Worm (Caenorhabditis elegans): ENCODE data around the gene abt-1.

Gene abt-1

ce11 chrIV:10252350-10252792, 37.7 kb upstream of the abt-1 start (continued):
- TF ChIP-seq ztf-11 (tag; optimal IDR thresholded peaks at IDR 0.05): peak in 1 of 2 experiments; percentile 41
- TF ChIP-seq xbp-1 (tag; optimal IDR thresholded peaks at IDR 0.05): peak; percentile 91
- TF ChIP-seq nhr-77 (tag; optimal IDR thresholded peaks at IDR 0.05): peak; percentile 82
- TF ChIP-seq ceh-63 (GFP tag; optimal IDR thresholded peaks at IDR 0.05): no peak
- TF ChIP-seq Y116A8C.19 (tag; optimal IDR thresholded peaks at IDR 0.05; ENCODE audit: borderline replicate concordance): no peak
- TF ChIP-seq hpl-2 (GFP tag; optimal IDR thresholded peaks at IDR 0.05): peak; percentile 23
- peak; percentile 32 for TF ChIP-seq snpc-4 (tag; optimal IDR thresholded peaks at IDR 0.05)
- peak; percentile 100 for TF ChIP-seq lin-14 (GFP tag; optimal IDR thresholded peaks at IDR 0.05)
- TF ChIP-seq nhr-90 (tag; optimal IDR thresholded peaks at IDR 0.05; ENCODE audit: poor library complexity): peak; percentile 80
- peak; percentile 82 to 92 for TF ChIP-seq mdl-1 (tag; optimal IDR thresholded peaks at IDR 0.05)
- TF ChIP-seq skn-1 (tag; optimal IDR thresholded peaks at IDR 0.05): peak; percentile 67
- peak; percentile 87 for TF ChIP-seq pax-3 (tag; optimal IDR thresholded peaks at IDR 0.05)
- peak; percentile 83 for TF ChIP-seq isw-1 (GFP tag; IDR thresholded peaks at IDR 0.05)
- TF ChIP-seq ztf-4 (tag; optimal IDR thresholded peaks at IDR 0.05): peak; percentile 91
- TF ChIP-seq grh-1 (GFP tag; IDR thresholded peaks at IDR 0.05): peak; percentile 46; the same call in 1 of the 2 replicates
- TF ChIP-seq nhr-47 (tag; optimal IDR thresholded peaks at IDR 0.05): peak; percentile 96
- no peak for TF ChIP-seq sptf-1 (tag; optimal IDR thresholded peaks at IDR 0.05)
- peak; percentile 90 for TF ChIP-seq irx-1 (tag; optimal IDR thresholded peaks at IDR 0.05)
- TF ChIP-seq F16B12.6 (tag; optimal IDR thresholded peaks at IDR 0.05): peak; percentile 9
- TF ChIP-seq fkh-10 (GFP tag; optimal IDR thresholded peaks at IDR 0.05): peak; percentile 93
- no peak for TF ChIP-seq pag-3 (tag; optimal IDR thresholded peaks at IDR 0.05; ENCODE audit: borderline replicate concordance, insufficient read depth)
- TF ChIP-seq unc-86 (tag; optimal IDR thresholded peaks at IDR 0.05): peak; percentile 97
- TF ChIP-seq vab-15 (tag; optimal IDR thresholded peaks at IDR 0.05): peak; percentile 19
- peak; percentile 37 to 59 (median 58) for TF ChIP-seq dpl-1 (GFP tag; optimal IDR thresholded peaks at IDR 0.05)
- TF ChIP-seq tbx-2 (tag; optimal IDR thresholded peaks at IDR 0.05): peak; percentile 95
- peak; percentile 77 to 84 for TF ChIP-seq efl-1 (optimal IDR thresholded peaks at IDR 0.05)
- TF ChIP-seq efl-1 (GFP tag; optimal IDR thresholded peaks at IDR 0.05 in 1 of 2): peak; percentile 60 to 95
- TF ChIP-seq lin-35 (GFP tag; optimal IDR thresholded peaks at IDR 0.05): peak; percentile 76 to 77
- no peak for TF ChIP-seq C04F5.9 (tag; optimal IDR thresholded peaks at IDR 0.05)
- peak; percentile 40 for TF ChIP-seq lin-39 (tag; optimal IDR thresholded peaks at IDR 0.05)
- TF ChIP-seq lsy-2 (tag; optimal IDR thresholded peaks at IDR 0.05): peak; percentile 88 to 90
- peak; percentile 28 to 73 (median 42) for TF ChIP-seq ceh-82 (tag; optimal IDR thresholded peaks at IDR 0.05)
- TF ChIP-seq lin-15B (tag; optimal IDR thresholded peaks at IDR 0.05): no peak
- no peak for TF ChIP-seq unc-130 (tag; optimal IDR thresholded peaks at IDR 0.05)
- TF ChIP-seq snu-23 (GFP tag; optimal IDR thresholded peaks at IDR 0.05): peak; percentile 95
- TF ChIP-seq zip-4 (GFP tag; optimal IDR thresholded peaks at IDR 0.05): peak; percentile 55
- peak; percentile 78 for TF ChIP-seq nhr-237 (tag; optimal IDR thresholded peaks at IDR 0.05)
- peak; percentile 70 for TF ChIP-seq mef-2 (tag; optimal IDR thresholded peaks at IDR 0.05)
- peak; percentile 48; the same call in 1 of the 2 replicates for TF ChIP-seq unc-98 (GFP tag; IDR thresholded peaks at IDR 0.05)
- TF ChIP-seq nhr-85 (tag): peak; percentile 93
- TF ChIP-seq mab-9 (GFP tag; IDR thresholded peaks at IDR 0.05): no peak
- TF ChIP-seq dsc-1 (tag; optimal IDR thresholded peaks at IDR 0.05): peak; percentile 97
- no peak for TF ChIP-seq C34B4.2 (tag; optimal IDR thresholded peaks at IDR 0.05)
- peak; percentile 96 for TF ChIP-seq blmp-1 (tag; optimal IDR thresholded peaks at IDR 0.05)
- TF ChIP-seq elt-2 (tag; optimal IDR thresholded peaks at IDR 0.05): peak; percentile 87
- TF ChIP-seq nhr-20 (tag; optimal IDR thresholded peaks at IDR 0.05): peak; percentile 96
- TF ChIP-seq nhr-11 (tag; optimal IDR thresholded peaks at IDR 0.05): peak; percentile 91
- no peak for TF ChIP-seq alr-1 (tag; optimal IDR thresholded peaks at IDR 0.05; ENCODE audit: borderline replicate concordance)
- TF ChIP-seq zag-1 (tag; optimal IDR thresholded peaks at IDR 0.05): peak; percentile 67
- no peak for TF ChIP-seq nhr-28 (tag; optimal IDR thresholded peaks at IDR 0.05)
- TF ChIP-seq swsn-7 (tag; optimal IDR thresholded peaks at IDR 0.05): peak; percentile 94
- peak; percentile 93 for TF ChIP-seq sox-4 (tag; optimal IDR thresholded peaks at IDR 0.05)
- peak; percentile 94 for TF ChIP-seq ceh-8 (GFP tag; optimal IDR thresholded peaks at IDR 0.05)
